1 fruit fly cellular context compared by ENCODE assay signal in genomic region chrX:141961-142360, dm6.
TF ChIP-seq lines count a peak whose summit lies in the region.

No protein-coding gene starts in this region.

TF ChIP-seq in whole organism, embryonic, 481 proteins besides CTCF, POLR2A, EP300 and RAD21 (continued from another document and continues in another):
- no peak for TF ChIP-seq CG8290 (GFP tag; optimal IDR thresholded peaks at IDR 0.05; lab: Kevin White, UChicago)
- TF ChIP-seq CG8290 (tag; optimal IDR thresholded peaks at IDR 0.05; lab: Kevin White, UChicago), result no peak
- no peak for TF ChIP-seq CG14050 (GFP tag; IDR thresholded peaks at IDR 0.05; lab: Robert Waterston, UW)
- TF ChIP-seq CG33213 (GFP tag; optimal IDR thresholded peaks at IDR 0.05; lab: Kevin White, UChicago), result no peak
- no peak for TF ChIP-seq Doc2 (GFP tag; IDR thresholded peaks at IDR 0.05; lab: Robert Waterston, UW)
- no peak for TF ChIP-seq Nf-YC (tag; optimal IDR thresholded peaks at IDR 0.05; lab: Kevin White, UChicago)
- no peak for TF ChIP-seq lov (optimal IDR thresholded peaks at IDR 0.05; lab: Kevin White, UChicago)
- no peak for TF ChIP-seq lov (GFP tag; IDR thresholded peaks at IDR 0.05; lab: Robert Waterston, UW)
- no peak for TF ChIP-seq B-H1 (GFP tag; IDR thresholded peaks at IDR 0.05; lab: Robert Waterston, UW)
- TF ChIP-seq gcm2 (GFP tag; optimal IDR thresholded peaks at IDR 0.05; lab: Kevin White, UChicago), result no peak
- TF ChIP-seq gsb-n (tag; optimal IDR thresholded peaks at IDR 0.05; lab: Kevin White, UChicago), result no peak
- TF ChIP-seq NK7.1 (GFP tag; optimal IDR thresholded peaks at IDR 0.05; lab: Kevin White, UChicago), result no peak
- TF ChIP-seq CG17568 (GFP tag; optimal IDR thresholded peaks at IDR 0.05; lab: Kevin White, UChicago), result no peak
- TF ChIP-seq Ravus (GFP tag; IDR thresholded peaks at IDR 0.05; lab: Robert Waterston, UW), result no peak
- TF ChIP-seq Mrtf (GFP tag; IDR thresholded peaks at IDR 0.05; lab: Robert Waterston, UW), result no peak
- TF ChIP-seq CG6689 (GFP tag; IDR thresholded peaks at IDR 0.05; lab: Robert Waterston, UW), result no peak
- TF ChIP-seq CG30403 (GFP tag; optimal IDR thresholded peaks at IDR 0.05; lab: Kevin White, UChicago), result no peak
- TF ChIP-seq CG8765 (GFP tag; IDR thresholded peaks at IDR 0.05; lab: Robert Waterston, UW), result no peak
- peak; percentile 46 for TF ChIP-seq pzg (GFP tag; optimal IDR thresholded peaks at IDR 0.05; lab: Kevin White, UChicago)
- no peak for TF ChIP-seq CG11456 (GFP tag; IDR thresholded peaks at IDR 0.05; lab: Robert Waterston, UW)
- no peak for TF ChIP-seq ro (GFP tag; IDR thresholded peaks at IDR 0.05; lab: Robert Waterston, UW)
- no peak for TF ChIP-seq CG12391 (tag; optimal IDR thresholded peaks at IDR 0.05; lab: Kevin White, UChicago)
- TF ChIP-seq CG11085 (GFP tag; IDR thresholded peaks at IDR 0.05; lab: Robert Waterston, UW), result no peak
- TF ChIP-seq CG11093 (GFP tag; IDR thresholded peaks at IDR 0.05; lab: Robert Waterston, UW), result no peak
- TF ChIP-seq phol (tag; optimal IDR thresholded peaks at IDR 0.05; lab: Kevin White, UChicago), result no peak
- TF ChIP-seq ewg (GFP tag; optimal IDR thresholded peaks at IDR 0.05; lab: Kevin White, UChicago), result no peak
- no peak for TF ChIP-seq Tbp (GFP tag; optimal IDR thresholded peaks at IDR 0.05; lab: Kevin White, UChicago)
- no peak for TF ChIP-seq wor (GFP tag; IDR thresholded peaks at IDR 0.05; lab: Robert Waterston, UW)
- no peak for TF ChIP-seq cg (GFP tag; optimal IDR thresholded peaks at IDR 0.05; lab: Kevin White, UChicago)
- TF ChIP-seq Pdp1 (GFP tag; optimal IDR thresholded peaks at IDR 0.05; lab: Kevin White, UChicago), result peak in 1 of 2 experiments; percentile 19
- no peak for TF ChIP-seq lola (GFP tag; optimal IDR thresholded peaks at IDR 0.05; lab: Kevin White, UChicago)
- no peak for TF ChIP-seq abd-A (tag; optimal IDR thresholded peaks at IDR 0.05; lab: Kevin White, UChicago)
- no peak for TF ChIP-seq C15 (GFP tag; IDR thresholded peaks at IDR 0.05; lab: Robert Waterston, UW)
- TF ChIP-seq CG32772 (GFP tag; IDR thresholded peaks at IDR 0.05; lab: Robert Waterston, UW), result no peak
- TF ChIP-seq Dref (GFP tag; IDR thresholded peaks at IDR 0.05; lab: Robert Waterston, UW), result peak; percentile 70
- no peak for TF ChIP-seq HLH3B (GFP tag; IDR thresholded peaks at IDR 0.05; lab: Robert Waterston, UW)
- TF ChIP-seq crol (GFP tag; IDR thresholded peaks at IDR 0.05; lab: Robert Waterston, UW), result no peak
- TF ChIP-seq inv (GFP tag; IDR thresholded peaks at IDR 0.05; lab: Robert Waterston, UW; ENCODE audit: partially characterized antibody), result peak; percentile 69
- no peak for TF ChIP-seq zf30C (GFP tag; optimal IDR thresholded peaks at IDR 0.05; lab: Kevin White, UChicago)
- TF ChIP-seq CG11398 (GFP tag; optimal IDR thresholded peaks at IDR 0.05; lab: Kevin White, UChicago), result no peak
- TF ChIP-seq mld (GFP tag; IDR thresholded peaks at IDR 0.05; lab: Robert Waterston, UW; ENCODE audit: partially characterized antibody), result 0 out of 3 replicates have a peak, but pooled peaks have one; percentile 54
- TF ChIP-seq Dp (GFP tag; optimal IDR thresholded peaks at IDR 0.05; lab: Kevin White, UChicago), result peak; percentile 19
- TF ChIP-seq BtbVII (GFP tag; optimal IDR thresholded peaks at IDR 0.05; lab: Kevin White, UChicago), result no peak
- no peak for TF ChIP-seq CG3281 (GFP tag; optimal IDR thresholded peaks at IDR 0.05; lab: Kevin White, UChicago)
- no peak for TF ChIP-seq CG10366 (GFP tag; IDR thresholded peaks at IDR 0.05; lab: Robert Waterston, UW)
- no peak for TF ChIP-seq kay (GFP tag; optimal IDR thresholded peaks at IDR 0.05; lab: Kevin White, UChicago)
- TF ChIP-seq pfk (GFP tag; optimal IDR thresholded peaks at IDR 0.05; lab: Kevin White, UChicago), result no peak
- TF ChIP-seq CG12942 (GFP tag; optimal IDR thresholded peaks at IDR 0.05; lab: Kevin White, UChicago), result no peak
- no peak for TF ChIP-seq CG7786 (GFP tag; optimal IDR thresholded peaks at IDR 0.05; lab: Kevin White, UChicago)
- no peak for TF ChIP-seq Hr39 (optimal IDR thresholded peaks at IDR 0.05; lab: Kevin White, UChicago)
- no peak for TF ChIP-seq psq (GFP tag; optimal IDR thresholded peaks at IDR 0.05; lab: Kevin White, UChicago)
- TF ChIP-seq CG34224 (GFP tag; IDR thresholded peaks at IDR 0.05; lab: Robert Waterston, UW; ENCODE audit: partially characterized antibody), result peak; percentile 88
- TF ChIP-seq ems (GFP tag; optimal IDR thresholded peaks at IDR 0.05; lab: Kevin White, UChicago), result no peak
- TF ChIP-seq CG14710 (tag; optimal IDR thresholded peaks at IDR 0.05; lab: Kevin White, UChicago), result peak; percentile 22
- TF ChIP-seq crp (GFP tag; optimal IDR thresholded peaks at IDR 0.05; lab: Kevin White, UChicago), result no peak
- no peak for TF ChIP-seq prd (optimal IDR thresholded peaks at IDR 0.05; lab: Kevin White, UChicago)
- TF ChIP-seq prd (GFP tag; IDR thresholded peaks at IDR 0.05; lab: Robert Waterston, UW), result no peak
- TF ChIP-seq CG33557 (GFP tag; optimal IDR thresholded peaks at IDR 0.05; lab: Kevin White, UChicago), result no peak
- peak; percentile 87 for TF ChIP-seq Scr (GFP tag; IDR thresholded peaks at IDR 0.05; lab: Robert Waterston, UW; ENCODE audit: partially characterized antibody)
- TF ChIP-seq Mad (GFP tag; optimal IDR thresholded peaks at IDR 0.05; lab: Kevin White, UChicago), result no peak
- no peak for TF ChIP-seq Camta (GFP tag; optimal IDR thresholded peaks at IDR 0.05; lab: Kevin White, UChicago)
- TF ChIP-seq CG6854 (GFP tag; optimal IDR thresholded peaks at IDR 0.05; lab: Kevin White, UChicago), result no peak
- no peak for TF ChIP-seq Spps (tag; optimal IDR thresholded peaks at IDR 0.05; lab: Kevin White, UChicago)
- no peak for TF ChIP-seq tgo (GFP tag; IDR thresholded peaks at IDR 0.05; lab: Robert Waterston, UW)
- TF ChIP-seq CG8359 (GFP tag; optimal IDR thresholded peaks at IDR 0.05; lab: Kevin White, UChicago; ENCODE audit: borderline replicate concordance), result no peak
- no peak for TF ChIP-seq ind (GFP tag; optimal IDR thresholded peaks at IDR 0.05; lab: Kevin White, UChicago)
- peak; percentile 85 for TF ChIP-seq unc-4 (GFP tag; IDR thresholded peaks at IDR 0.05; lab: Robert Waterston, UW; ENCODE audit: partially characterized antibody)
- peak; percentile 72 for TF ChIP-seq CG2129 (GFP tag; IDR thresholded peaks at IDR 0.05; lab: Robert Waterston, UW; ENCODE audit: partially characterized antibody)
- no peak for TF ChIP-seq sim (GFP tag; IDR thresholded peaks at IDR 0.05; lab: Robert Waterston, UW)
- TF ChIP-seq vnd (GFP tag; IDR thresholded peaks at IDR 0.05; lab: Robert Waterston, UW; ENCODE audit: partially characterized antibody), result peak; percentile 72
- TF ChIP-seq CG13894 (tag; optimal IDR thresholded peaks at IDR 0.05; lab: Kevin White, UChicago), result no peak
- TF ChIP-seq Meics (GFP tag; optimal IDR thresholded peaks at IDR 0.05; lab: Kevin White, UChicago), result no peak
- TF ChIP-seq tll (GFP tag; optimal IDR thresholded peaks at IDR 0.05; lab: Kevin White, UChicago), result no peak
- no peak for TF ChIP-seq CG4820 (GFP tag; optimal IDR thresholded peaks at IDR 0.05; lab: Kevin White, UChicago)
- TF ChIP-seq chn (GFP tag; optimal IDR thresholded peaks at IDR 0.05; lab: Kevin White, UChicago), result no peak
- no peak for TF ChIP-seq CG12071 (GFP tag; optimal IDR thresholded peaks at IDR 0.05; lab: Kevin White, UChicago)
- no peak for TF ChIP-seq grau (tag; optimal IDR thresholded peaks at IDR 0.05; lab: Kevin White, UChicago)
- no peak for TF ChIP-seq CG12744 (GFP tag; optimal IDR thresholded peaks at IDR 0.05; lab: Kevin White, UChicago)
- TF ChIP-seq CG18764 (GFP tag; optimal IDR thresholded peaks at IDR 0.05; lab: Kevin White, UChicago), result no peak
- TF ChIP-seq Sox100B (GFP tag; optimal IDR thresholded peaks at IDR 0.05; lab: Kevin White, UChicago), result no peak
- no peak for TF ChIP-seq CG17186 (GFP tag; optimal IDR thresholded peaks at IDR 0.05; lab: Kevin White, UChicago)
- no peak for TF ChIP-seq chm (GFP tag; IDR thresholded peaks at IDR 0.05; lab: Robert Waterston, UW)
- TF ChIP-seq grn (GFP tag; optimal IDR thresholded peaks at IDR 0.05; lab: Kevin White, UChicago), result no peak
- TF ChIP-seq CG3995 (GFP tag; optimal IDR thresholded peaks at IDR 0.05; lab: Kevin White, UChicago), result peak; percentile 38
- no peak for TF ChIP-seq Ets97D (GFP tag; optimal IDR thresholded peaks at IDR 0.05; lab: Kevin White, UChicago)
- no peak for TF ChIP-seq CG7357 (GFP tag; IDR thresholded peaks at IDR 0.05; lab: Robert Waterston, UW)
- no peak for TF ChIP-seq pum (GFP tag; optimal IDR thresholded peaks at IDR 0.05; lab: Kevin White, UChicago)
- TF ChIP-seq fd96Cb (tag; optimal IDR thresholded peaks at IDR 0.05; lab: Kevin White, UChicago), result no peak
- no peak for TF ChIP-seq CG4424 (GFP tag; optimal IDR thresholded peaks at IDR 0.05; lab: Kevin White, UChicago)
- no peak for TF ChIP-seq CG14014 (GFP tag; IDR thresholded peaks at IDR 0.05; lab: Robert Waterston, UW)
- no peak for TF ChIP-seq Gug (GFP tag; IDR thresholded peaks at IDR 0.05; lab: Robert Waterston, UW)
- TF ChIP-seq stwl (tag; optimal IDR thresholded peaks at IDR 0.05; lab: Kevin White, UChicago), result peak; percentile 63
- TF ChIP-seq row (GFP tag; IDR thresholded peaks at IDR 0.05; lab: Robert Waterston, UW), result peak; percentile 39; the same call in 2 of the 3 replicates
- TF ChIP-seq bcd (GFP tag; optimal IDR thresholded peaks at IDR 0.05; lab: Kevin White, UChicago), result no peak
- TF ChIP-seq hb (GFP tag; IDR thresholded peaks at IDR 0.05; lab: Robert Waterston, UW; ENCODE audit: partially characterized antibody), result peak; percentile 63; the same call in 2 of the 3 replicates
- TF ChIP-seq pb (GFP tag; optimal IDR thresholded peaks at IDR 0.05; lab: Kevin White, UChicago), result no peak
- no peak for TF ChIP-seq CHES-1-like (GFP tag; optimal IDR thresholded peaks at IDR 0.05; lab: Kevin White, UChicago)
- peak; percentile 75 for TF ChIP-seq HLH4C (GFP tag; IDR thresholded peaks at IDR 0.05; lab: Robert Waterston, UW; ENCODE audit: partially characterized antibody)
- no peak for TF ChIP-seq disco-r (GFP tag; optimal IDR thresholded peaks at IDR 0.05; lab: Kevin White, UChicago)
- TF ChIP-seq Asciz (GFP tag; optimal IDR thresholded peaks at IDR 0.05; lab: Kevin White, UChicago), result no peak
- peak; percentile 53 for TF ChIP-seq CG30020 (tag; optimal IDR thresholded peaks at IDR 0.05; lab: Kevin White, UChicago)
- no peak for TF ChIP-seq zfh1 (GFP tag; IDR thresholded peaks at IDR 0.05; lab: Robert Waterston, UW)
- no peak for TF ChIP-seq ERR (GFP tag; optimal IDR thresholded peaks at IDR 0.05; lab: Kevin White, UChicago)
- peak; percentile 82 for TF ChIP-seq BEAF-32 (GFP tag; optimal IDR thresholded peaks at IDR 0.05; lab: Kevin White, UChicago)
- TF ChIP-seq Atf3 (GFP tag; optimal IDR thresholded peaks at IDR 0.05; lab: Kevin White, UChicago), result no peak
- no peak for TF ChIP-seq Oli (tag; optimal IDR thresholded peaks at IDR 0.05; lab: Kevin White, UChicago)
- peak; percentile 45 for TF ChIP-seq sens (GFP tag; lab: Kevin White, UChicago)
- no peak for TF ChIP-seq CG9727 (GFP tag; optimal IDR thresholded peaks at IDR 0.05; lab: Kevin White, UChicago)
- TF ChIP-seq Kr (GFP tag; optimal IDR thresholded peaks at IDR 0.05; lab: Kevin White, UChicago), result no peak
- TF ChIP-seq CG15479 (GFP tag; optimal IDR thresholded peaks at IDR 0.05; lab: Kevin White, UChicago), result peak; percentile 4
- TF ChIP-seq CG8388 (GFP tag; optimal IDR thresholded peaks at IDR 0.05; lab: Kevin White, UChicago), result no peak
- no peak for TF ChIP-seq CG15073 (GFP tag; optimal IDR thresholded peaks at IDR 0.05; lab: Kevin White, UChicago)
- TF ChIP-seq hbn (GFP tag; IDR thresholded peaks at IDR 0.05; lab: Robert Waterston, UW; ENCODE audit: partially characterized antibody), result peak; percentile 77
- TF ChIP-seq CG15601 (tag; optimal IDR thresholded peaks at IDR 0.05; lab: Kevin White, UChicago), result no peak
- peak; percentile 75 for TF ChIP-seq nerfin-2 (GFP tag; IDR thresholded peaks at IDR 0.05; lab: Robert Waterston, UW; ENCODE audit: partially characterized antibody)
- TF ChIP-seq sima (GFP tag; optimal IDR thresholded peaks at IDR 0.05; lab: Kevin White, UChicago), result no peak
- TF ChIP-seq otp (GFP tag; IDR thresholded peaks at IDR 0.05; lab: Robert Waterston, UW), result no peak
- no peak for TF ChIP-seq eyg (GFP tag; optimal IDR thresholded peaks at IDR 0.05; lab: Kevin White, UChicago)
- no peak for TF ChIP-seq corto (GFP tag; optimal IDR thresholded peaks at IDR 0.05; lab: Kevin White, UChicago)
- peak; percentile 22 for TF ChIP-seq CG12659 (GFP tag; optimal IDR thresholded peaks at IDR 0.05; lab: Kevin White, UChicago)
- no peak for TF ChIP-seq CG17612 (GFP tag; IDR thresholded peaks at IDR 0.05; lab: Robert Waterston, UW)
- no peak for TF ChIP-seq Dek (tag; optimal IDR thresholded peaks at IDR 0.05; lab: Kevin White, UChicago)
- TF ChIP-seq Ets65A (GFP tag; lab: Kevin White, UChicago), result no peak
- TF ChIP-seq CG13287 (GFP tag; IDR thresholded peaks at IDR 0.05; lab: Robert Waterston, UW; ENCODE audit: partially characterized antibody), result peak; percentile 92
- peak; percentile 89 for TF ChIP-seq Dll (GFP tag; IDR thresholded peaks at IDR 0.05; lab: Robert Waterston, UW; ENCODE audit: partially characterized antibody)
- no peak for TF ChIP-seq CrebB (tag; optimal IDR thresholded peaks at IDR 0.05; lab: Kevin White, UChicago)
- peak; percentile 55 for TF ChIP-seq CG2116 (GFP tag; optimal IDR thresholded peaks at IDR 0.05; lab: Kevin White, UChicago)
- TF ChIP-seq da (GFP tag; optimal IDR thresholded peaks at IDR 0.05; lab: Kevin White, UChicago), result no peak
- TF ChIP-seq CG4730 (GFP tag; IDR thresholded peaks at IDR 0.05; lab: Robert Waterston, UW), result no peak
- no peak for TF ChIP-seq Taf1 (GFP tag; IDR thresholded peaks at IDR 0.05; lab: Robert Waterston, UW)
- no peak for TF ChIP-seq Sin3A (optimal IDR thresholded peaks at IDR 0.05; lab: Kevin White, UChicago)
- no peak for TF ChIP-seq CG12236 (GFP tag; optimal IDR thresholded peaks at IDR 0.05; lab: Kevin White, UChicago)
- TF ChIP-seq Nf-YB (GFP tag; optimal IDR thresholded peaks at IDR 0.05; lab: Kevin White, UChicago), result no peak
- no peak for TF ChIP-seq Atf-2 (GFP tag; optimal IDR thresholded peaks at IDR 0.05; lab: Kevin White, UChicago)
- no peak for TF ChIP-seq Hsf (GFP tag; optimal IDR thresholded peaks at IDR 0.05; lab: Kevin White, UChicago)
- TF ChIP-seq CG10462 (GFP tag; optimal IDR thresholded peaks at IDR 0.05; lab: Kevin White, UChicago), result no peak
- no peak for TF ChIP-seq emc (GFP tag; optimal IDR thresholded peaks at IDR 0.05; lab: Kevin White, UChicago)
- no peak for TF ChIP-seq toy (GFP tag; IDR thresholded peaks at IDR 0.05; lab: Robert Waterston, UW)
